Fruit fly (Drosophila melanogaster) ovary, adult (tissue): ENCODE measurements around the gene Pstk.

Experiments
- CG17801 ChIP-seq: fragments of 200-800 bp; optimal IDR thresholded peaks from 2 replicates; lab custom pipeline; 2019; ENCODE audit warnings: missing biosample characterization, mild to moderate bottlenecking, missing genetic modification characterization, moderate library complexity; ENCODE audit not compliant: partially characterized antibody

Pstk gene

DNA sequence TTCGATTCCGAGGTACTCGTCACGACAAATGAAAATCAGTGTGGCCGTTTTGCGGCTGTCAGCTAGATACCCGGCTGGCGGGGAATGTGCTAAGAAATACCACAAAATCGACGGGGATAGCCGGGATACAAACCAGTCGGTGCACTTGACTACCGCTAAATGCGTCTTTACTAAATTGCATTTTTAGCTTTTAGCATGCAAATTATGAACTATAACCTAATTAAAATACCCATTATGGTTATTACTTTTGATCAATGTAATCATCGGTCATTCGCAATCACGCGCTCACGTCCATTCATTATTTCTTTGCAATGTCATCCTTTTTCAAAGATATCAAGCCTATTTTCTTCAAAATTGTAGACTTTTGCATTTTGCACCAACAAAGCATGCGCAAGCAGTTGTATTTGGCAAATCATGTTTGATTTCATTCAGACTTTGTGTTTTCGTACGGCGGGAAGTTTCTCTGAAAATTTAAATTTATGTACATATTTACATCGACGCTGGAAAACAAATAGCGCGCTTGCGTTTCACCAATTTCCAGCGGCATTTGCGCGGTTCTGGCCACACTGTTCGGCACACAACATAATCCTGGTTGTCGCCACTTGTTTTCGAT is 20.1 kb upstream of the Pstk start, which contains the start of gene Rcd-1:
Rcd-1 (plus strand) TSS at position 440 of the 613 bp plus-strand sequence.
- TF ChIP-seq CG17801 (GFP tag; lab: Kevin White, UChicago): no peak

DNA sequence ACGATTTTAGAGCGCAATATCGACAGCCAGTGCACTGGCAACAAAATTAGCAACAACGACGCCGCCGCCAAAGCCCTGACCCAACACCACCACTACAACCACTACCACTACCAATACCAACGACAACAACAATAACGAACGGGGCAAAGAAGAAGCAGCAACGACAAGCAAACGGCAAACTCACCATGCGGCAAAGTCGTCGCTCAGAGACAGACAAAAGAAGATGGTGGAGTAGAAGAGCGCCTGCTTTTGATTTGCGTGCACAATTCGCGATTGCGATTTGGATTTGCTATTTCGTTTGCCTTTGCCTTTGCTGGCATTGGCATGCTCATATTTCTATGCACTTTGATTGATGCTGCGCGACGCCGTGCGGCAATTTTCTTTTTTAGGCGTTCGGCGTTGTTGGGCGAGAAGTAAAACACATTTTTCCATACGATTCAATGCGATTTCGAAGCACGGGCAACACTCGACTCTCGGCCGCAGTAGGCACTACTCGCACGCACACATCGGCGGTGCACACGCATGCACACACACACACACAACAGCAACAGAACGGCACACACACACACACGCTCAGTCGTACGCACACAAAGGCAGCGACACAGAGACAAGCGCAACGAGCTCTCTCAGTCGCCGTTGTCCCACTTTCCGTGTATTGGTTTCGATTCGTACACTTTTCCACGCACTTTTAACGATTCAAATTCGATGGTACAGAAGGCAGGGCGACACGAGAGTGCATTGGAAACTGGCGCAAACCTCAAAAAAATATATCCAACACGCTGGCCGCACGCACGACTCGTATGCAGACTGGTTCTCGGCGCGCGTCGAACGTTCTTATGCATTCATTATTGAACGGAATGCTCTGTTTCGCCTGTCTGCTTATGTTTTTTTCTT is 19.3 kb upstream of the Pstk start:
- TF ChIP-seq CG17801 (GFP tag; lab: Kevin White, UChicago): peak; percentile 25

DNA sequence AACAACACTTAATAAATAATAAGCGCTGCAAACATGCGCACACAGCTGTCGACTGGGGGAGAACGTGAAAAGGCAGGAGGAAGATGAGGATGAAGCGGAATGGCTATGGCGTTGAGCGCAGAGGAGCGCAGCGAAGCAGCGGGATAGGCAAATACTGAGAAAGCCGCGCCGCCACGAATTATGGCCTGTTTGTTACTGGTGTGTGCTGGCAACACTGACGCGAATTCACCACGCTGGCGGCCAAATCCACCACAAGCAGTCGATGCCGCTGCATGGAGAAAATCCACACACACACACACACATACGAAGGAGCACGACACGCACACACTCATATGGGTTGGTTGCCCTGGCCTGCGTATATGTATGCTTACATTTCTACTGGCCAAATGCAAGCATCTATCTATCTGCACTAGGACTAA is 18.7 kb upstream of the Pstk start:
- no peak for TF ChIP-seq CG17801 (GFP tag; lab: Kevin White, UChicago)

DNA sequence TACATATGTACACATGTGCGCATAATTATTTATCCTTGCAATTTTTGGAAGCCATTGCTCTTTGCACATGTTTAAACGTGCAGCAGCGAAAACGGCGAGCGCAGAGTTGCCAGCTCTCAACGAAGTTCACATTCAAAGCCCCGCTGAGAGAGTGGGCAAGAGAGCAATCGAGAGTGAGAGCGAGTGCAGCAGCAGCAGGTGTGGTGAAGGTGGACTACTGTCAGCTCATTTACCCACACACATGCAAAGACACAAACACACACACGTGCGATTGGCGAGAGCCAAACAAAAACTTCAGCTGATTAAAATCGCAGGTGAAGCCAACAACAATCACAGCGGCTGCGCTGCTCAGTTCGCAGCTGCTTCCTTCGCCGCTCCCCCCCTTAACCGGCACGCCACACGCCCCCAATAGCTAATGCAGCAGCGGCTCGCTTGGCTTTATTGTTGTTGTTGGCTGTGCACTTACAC is 13.1 kb upstream of the Pstk start:
- peak; percentile 35 for TF ChIP-seq CG17801 (GFP tag; lab: Kevin White, UChicago)

DNA sequence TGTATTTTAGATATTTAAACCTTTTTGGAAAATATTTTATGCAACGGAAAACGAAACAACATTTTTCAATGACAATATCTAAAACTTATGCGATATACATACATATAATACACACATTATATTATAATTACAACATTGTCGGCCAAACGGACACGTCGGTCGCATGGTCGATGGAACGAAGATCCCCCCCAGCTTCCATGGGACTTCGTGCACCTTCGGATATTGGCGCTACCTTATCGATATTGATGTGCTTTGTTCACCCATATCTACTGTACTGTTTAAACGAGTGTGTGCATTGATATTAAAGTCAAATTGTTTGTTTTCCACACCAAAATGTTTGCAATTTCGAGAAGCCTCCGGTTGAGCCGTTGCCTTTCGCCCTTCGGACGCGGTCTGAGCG is 7.1 kb upstream of the Pstk start, which contains the start of gene CG14212:
CG14212 (plus strand) TSS at position 301 of the 400 bp plus-strand sequence.
- TF ChIP-seq CG17801 (GFP tag; lab: Kevin White, UChicago): no peak

DNA sequence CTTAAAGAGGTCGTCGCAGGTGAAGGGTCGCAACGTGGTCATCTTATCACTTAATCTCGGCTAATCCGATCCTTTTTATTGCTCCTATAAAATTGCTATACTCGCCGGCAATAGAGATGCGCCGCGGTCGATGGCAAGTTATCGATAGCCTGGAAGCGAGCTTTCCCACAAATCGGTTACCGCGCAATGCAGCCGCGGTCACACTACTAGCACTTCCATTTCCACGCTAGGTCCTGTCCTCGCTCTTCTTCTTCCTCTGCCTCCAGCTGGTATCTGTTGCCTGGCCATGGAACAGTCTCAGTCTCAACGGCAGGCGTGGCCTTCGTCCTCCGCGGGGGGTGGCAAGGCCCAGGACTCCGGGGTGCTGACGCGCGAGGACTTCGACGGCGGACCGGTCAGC is 4.6 kb upstream of the Pstk start, which contains the start of the genes Naa20A and MKP-4:
Naa20A (minus strand) TSS at position 151 of the 400 bp plus-strand sequence.
MKP-4 (plus strand) TSS at position 191 of the 400 bp plus-strand sequence.
- TF ChIP-seq CG17801 (GFP tag; lab: Kevin White, UChicago): no peak

DNA sequence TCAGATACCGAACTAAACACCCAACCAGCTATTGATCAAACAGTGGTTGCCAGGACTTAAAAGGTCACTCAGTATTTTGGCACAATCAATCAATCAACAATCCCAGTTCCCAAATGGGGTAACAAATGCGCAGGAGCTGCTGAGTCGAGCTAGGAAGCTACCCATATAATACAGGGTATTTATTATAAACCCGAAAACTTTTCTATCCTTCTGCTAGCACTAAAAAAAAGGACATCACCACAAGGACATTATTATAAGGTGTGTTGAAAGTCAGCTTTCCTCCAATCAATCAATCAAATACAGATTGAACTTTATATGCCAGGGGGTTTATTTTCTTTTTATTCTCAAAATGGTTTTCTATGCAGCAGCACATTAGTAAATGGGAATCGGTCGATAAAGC is 2.8 kb upstream of the Pstk start, which contains the start of gene CG14221:
CG14221 (minus strand) TSS at position 101 of the 400 bp plus-strand sequence.
- no peak for TF ChIP-seq CG17801 (GFP tag; lab: Kevin White, UChicago)

DNA sequence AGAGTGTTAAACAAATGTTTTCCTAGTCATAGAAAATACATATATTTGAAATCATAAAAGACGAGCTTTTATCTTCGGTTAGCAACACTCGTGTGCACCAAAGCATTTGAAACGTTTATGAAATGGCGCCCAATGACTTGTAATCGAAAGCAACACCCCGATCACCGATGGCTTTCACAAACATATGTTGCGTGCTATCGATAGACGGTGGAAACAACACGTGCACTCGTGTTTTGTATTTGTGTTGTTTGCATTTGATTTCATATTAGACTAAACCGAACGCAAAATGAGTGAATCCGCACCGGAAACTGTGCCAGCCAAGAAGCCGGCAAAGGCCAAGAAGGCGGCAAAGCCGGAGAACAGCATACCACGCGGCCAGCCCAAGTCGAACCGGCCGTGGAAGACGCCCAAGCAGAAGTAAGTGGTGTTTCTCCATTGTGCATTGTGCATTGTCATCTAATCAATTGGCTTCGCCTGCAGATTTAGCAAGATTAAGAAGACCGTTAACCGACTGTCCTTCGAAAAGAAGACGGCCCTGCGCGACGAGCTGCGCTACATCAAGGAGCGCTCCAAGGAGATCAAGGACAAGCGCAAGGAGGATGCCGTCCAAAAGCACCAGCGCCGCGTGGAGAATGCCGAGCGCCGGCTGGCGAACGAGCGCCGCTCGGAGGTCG is 2.2 kb downstream of the Pstk start, which contains the start of gene CG14210:
CG14210 (plus strand) TSS at position 207 of the 674 bp plus-strand sequence.
- TF ChIP-seq CG17801 (GFP tag; lab: Kevin White, UChicago): no peak

DNA sequence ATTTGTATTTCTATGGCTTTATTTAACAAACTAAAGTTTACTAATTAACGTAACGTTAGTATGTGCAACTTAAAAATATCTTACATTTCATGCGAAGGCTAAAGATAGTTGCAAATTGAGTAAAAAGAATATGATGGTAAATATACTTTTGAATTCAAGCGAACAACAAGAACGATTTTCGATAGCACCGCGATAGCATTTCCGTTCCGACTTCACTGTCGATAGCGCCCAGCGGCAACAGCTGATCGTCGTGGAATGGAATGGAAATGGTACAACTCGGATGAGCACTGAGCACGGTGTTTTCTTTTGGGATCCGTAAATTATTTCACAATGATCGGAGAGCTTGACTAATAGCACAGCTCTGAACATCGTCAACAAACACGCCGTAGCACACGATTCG is 4.9 kb downstream of the Pstk start:
- peak; percentile 85 for TF ChIP-seq CG17801 (GFP tag; lab: Kevin White, UChicago)

DNA sequence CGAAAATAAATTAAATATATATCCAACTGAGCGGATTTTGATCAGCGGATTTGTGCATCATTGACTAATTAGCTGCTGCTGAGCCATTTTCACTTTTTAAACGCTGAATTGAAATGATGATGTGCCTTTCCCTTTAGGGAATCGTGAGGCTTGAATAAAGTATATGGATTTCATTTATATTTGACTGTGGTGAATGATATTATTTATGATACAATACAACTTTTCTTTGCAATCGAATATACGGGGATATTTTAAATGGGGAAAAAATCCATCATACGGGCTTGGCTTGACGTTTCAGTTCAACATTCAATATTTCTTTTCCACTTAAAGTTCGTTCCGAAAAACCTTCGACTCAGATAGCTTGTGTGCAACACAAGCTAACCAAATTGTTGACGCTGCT is 7.1 kb downstream of the Pstk start, which contains the start of the genes Shawn and Tyler:
Shawn (plus strand) TSS at position 301 of the 400 bp plus-strand sequence.
Tyler (plus strand) TSS at position 301 of the 400 bp plus-strand sequence.
- no peak for TF ChIP-seq CG17801 (GFP tag; lab: Kevin White, UChicago)

DNA sequence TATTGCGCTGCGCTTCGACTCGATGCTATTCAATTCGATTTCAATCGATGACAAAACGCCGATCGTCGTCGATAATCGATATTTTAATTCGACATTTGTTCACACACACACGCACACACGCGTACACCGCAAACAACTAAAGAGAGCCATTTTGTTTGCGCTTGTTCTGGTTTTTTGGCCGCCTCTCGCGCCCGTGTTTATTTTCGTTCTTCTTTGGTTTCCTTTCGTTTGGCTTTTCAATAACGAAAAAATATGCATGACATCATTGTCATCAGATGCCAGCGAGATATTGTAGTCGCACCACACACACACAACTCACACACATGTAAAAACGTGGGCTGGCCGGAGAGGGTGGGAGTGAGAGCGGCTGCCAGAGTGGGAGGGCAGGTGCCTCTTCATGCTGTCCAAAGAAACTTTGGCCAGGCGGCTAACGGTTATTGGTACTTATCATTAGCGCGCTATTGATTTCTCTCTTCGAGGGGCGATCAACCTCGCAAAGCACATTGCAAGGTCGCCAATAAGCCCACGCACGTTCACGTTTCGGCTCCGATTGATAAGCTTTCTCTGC is 10.2 kb downstream of the Pstk start:
- no peak for TF ChIP-seq CG17801 (GFP tag; lab: Kevin White, UChicago)

DNA sequence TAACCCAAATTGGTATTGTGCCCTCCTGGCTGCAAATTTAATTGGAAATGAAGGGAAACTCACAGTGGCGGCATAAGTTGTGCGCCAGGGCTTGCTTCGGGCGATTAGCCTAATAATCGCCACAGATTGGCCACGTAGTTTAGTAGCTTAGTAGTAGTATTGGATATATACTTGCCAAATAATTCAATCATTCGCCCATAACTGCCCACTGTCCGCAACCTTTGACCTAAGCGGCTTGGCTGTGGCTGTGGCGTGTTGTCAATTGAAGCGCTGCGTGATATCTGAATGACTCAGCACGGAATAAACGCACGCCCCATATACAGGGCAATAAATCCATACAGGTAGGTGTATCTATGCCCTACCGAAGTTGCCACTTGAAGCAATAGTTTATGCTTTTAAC is 11.4 kb downstream of the Pstk start:
- no peak for TF ChIP-seq CG17801 (GFP tag; lab: Kevin White, UChicago)

DNA sequence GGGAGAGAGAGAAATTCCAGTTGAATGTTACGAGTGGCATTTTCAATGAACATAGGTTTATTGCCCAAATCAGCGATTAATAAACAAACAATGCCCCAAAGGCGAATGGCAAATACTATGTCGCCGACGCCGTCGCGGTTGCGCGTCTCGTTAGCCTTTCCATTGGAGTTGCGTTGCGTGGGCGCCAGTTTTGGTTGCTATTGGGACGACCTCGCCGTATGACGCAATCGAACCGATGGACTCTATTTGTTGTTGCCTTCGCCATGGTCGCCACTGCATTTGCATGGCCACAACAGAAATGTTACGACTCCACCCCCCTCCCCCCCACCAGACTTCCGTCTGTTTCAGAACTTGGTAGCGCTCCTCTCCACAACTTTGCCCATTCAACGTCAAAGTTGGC is 11.8 kb downstream of the Pstk start:
- no peak for TF ChIP-seq CG17801 (GFP tag; lab: Kevin White, UChicago)

DNA sequence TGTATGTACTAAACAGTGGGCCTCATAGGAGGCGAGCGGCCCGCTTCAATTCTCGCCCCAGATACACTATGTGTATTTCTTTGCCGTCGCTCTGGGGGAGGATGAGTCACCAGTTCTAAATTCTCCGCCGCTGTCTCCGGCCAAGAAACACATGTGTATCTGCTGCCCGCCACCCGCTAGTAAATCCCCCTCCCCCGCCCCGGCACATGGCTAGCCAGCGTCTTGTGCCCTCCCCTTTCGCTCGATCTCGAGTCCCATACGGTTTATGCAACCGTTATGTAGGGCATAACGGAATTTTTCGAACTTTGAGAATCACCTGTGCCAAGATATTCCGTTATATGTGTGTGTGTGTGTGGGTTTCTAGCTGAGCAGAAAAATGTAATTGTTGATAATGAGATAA is 12.4 kb downstream of the Pstk start:
- TF ChIP-seq CG17801 (GFP tag; lab: Kevin White, UChicago): no peak
